Worm (Caenorhabditis elegans) whole organism, L2 larva: ENCODE measurements around the gene spp-4.

Experiments
- C34F6.9 ChIP-seq: fragments of 150-350 bp; optimal IDR thresholded peaks from 2 replicates; lab custom pipeline; 2014; ENCODE audit warnings: missing biosample characterization, missing genetic modification characterization
- F13H6.1 ChIP-seq: sonication (generic microtip); optimal IDR thresholded peaks from 2 replicates; lab custom pipeline; 2016; ENCODE audit warnings: missing genetic modification characterization, missing compliant biosample characterization
- R02D3.7 ChIP-seq: fragments of 150-350 bp; optimal IDR thresholded peaks from 2 replicates; lab custom pipeline; 2014; ENCODE audit warnings: missing biosample characterization, missing genetic modification characterization
- ZK546.5 ChIP-seq: sonication (generic microtip); optimal IDR thresholded peaks from 2 replicates; lab custom pipeline; 2017; ENCODE audit warnings: missing biosample characterization, missing genetic modification characterization
- alr-1 ChIP-seq: fragments of 150-350 bp; optimal IDR thresholded peaks from 2 replicates; lab custom pipeline; 2014; ENCODE audit warnings: missing biosample characterization, missing genetic modification characterization
- aly-2 ChIP-seq: fragments of 150-350 bp; optimal IDR thresholded peaks from 2 replicates; lab custom pipeline; 2014; ENCODE audit warnings: missing biosample characterization, missing genetic modification characterization
- blmp-1 ChIP-seq: sonication (generic microtip); optimal IDR thresholded peaks from 2 replicates; lab custom pipeline; 2017; ENCODE audit warnings: missing genetic modification characterization, mild to moderate bottlenecking, missing compliant biosample characterization, antibody characterized with exemption, moderate library complexity; ENCODE audit not compliant: insufficient read depth
- ceh-82 ChIP-seq: fragments of 150-350 bp; optimal IDR thresholded peaks from 2 replicates; lab custom pipeline; 2014; ENCODE audit warnings: missing biosample characterization, missing genetic modification characterization
- crh-2 ChIP-seq: sonication (generic microtip); optimal IDR thresholded peaks from 2 replicates; lab custom pipeline; 2017; ENCODE audit warnings: missing biosample characterization, missing genetic modification characterization
- dmd-4 ChIP-seq: sonication (generic microtip); optimal IDR thresholded peaks from 2 replicates; lab custom pipeline; 2017; ENCODE audit warnings: missing biosample characterization, missing genetic modification characterization
- egl-27 ChIP-seq: sonication (generic microtip); optimal IDR thresholded peaks from 3 replicates; lab custom pipeline; 2017; ENCODE audit warnings: missing biosample characterization, missing genetic modification reagents, missing genetic modification characterization
- elt-3 ChIP-seq: sonication (generic microtip); optimal IDR thresholded peaks from 2 replicates; lab custom pipeline; 2017; ENCODE audit warnings: missing biosample characterization, missing genetic modification characterization
- fos-1 ChIP-seq: fragments of 150-350 bp; optimal IDR thresholded peaks from 2 replicates; lab custom pipeline; 2014; ENCODE audit warnings: missing biosample characterization, missing genetic modification characterization
- gmeb-1 ChIP-seq: fragments of 150-350 bp; optimal IDR thresholded peaks from 2 replicates; lab custom pipeline; 2014; ENCODE audit warnings: missing biosample characterization, missing genetic modification characterization
- lin-11 ChIP-seq: fragments of 150-350 bp; sonication (generic microtip); optimal IDR thresholded peaks from 2 replicates; lab custom pipeline; 2014; ENCODE audit warnings: missing biosample characterization, missing genetic modification characterization, inconsistent platforms, mixed read lengths
- lin-13 ChIP-seq: fragments of 150-350 bp; optimal IDR thresholded peaks from 2 replicates; lab custom pipeline; 2014; ENCODE audit warnings: missing biosample characterization, missing genetic modification reagents, missing genetic modification characterization
- lsy-2 ChIP-seq, 2 experiments: fragments of 150-350 bp in 1 of 2; sonication (generic microtip) in 1 of 2; optimal IDR thresholded peaks; 2 replicates each; lab custom pipeline; 2014 to 2017; ENCODE audit warnings: missing biosample characterization in 2 of 2, missing genetic modification characterization in 2 of 2
- mab-5 ChIP-seq: fragments of 150-350 bp; optimal IDR thresholded peaks from 2 replicates; lab custom pipeline; 2014; ENCODE audit warnings: missing biosample characterization, missing genetic modification characterization
- nhr-10 ChIP-seq: sonication (generic microtip); optimal IDR thresholded peaks from 2 replicates; lab custom pipeline; 2017; ENCODE audit warnings: missing biosample characterization, missing genetic modification characterization
- nhr-11 ChIP-seq: fragments of 150-350 bp; optimal IDR thresholded peaks from 2 replicates; lab custom pipeline; 2014; ENCODE audit warnings: missing biosample characterization, missing genetic modification characterization
- nhr-12 ChIP-seq: fragments of 150-350 bp; optimal IDR thresholded peaks from 2 replicates; lab custom pipeline; 2014; ENCODE audit warnings: missing biosample characterization, missing genetic modification characterization
- nhr-129 ChIP-seq: fragments of 150-350 bp; optimal IDR thresholded peaks from 2 replicates; lab custom pipeline; 2014; ENCODE audit warnings: missing biosample characterization, missing genetic modification characterization
- nhr-21 ChIP-seq: fragments of 150-350 bp; optimal IDR thresholded peaks from 2 replicates; lab custom pipeline; 2014; ENCODE audit warnings: missing biosample characterization, missing genetic modification characterization
- nhr-23 ChIP-seq: fragments of 150-350 bp; optimal IDR thresholded peaks from 2 replicates; lab custom pipeline; 2014; ENCODE audit warnings: missing biosample characterization, missing genetic modification reagents, missing genetic modification characterization
- nhr-237 ChIP-seq: fragments of 150-350 bp; optimal IDR thresholded peaks from 2 replicates; lab custom pipeline; 2014; ENCODE audit warnings: missing biosample characterization, missing genetic modification characterization
- nhr-25 ChIP-seq: fragments of 150-350 bp; sonication (generic microtip); optimal IDR thresholded peaks from 3 replicates; lab custom pipeline; 2014; ENCODE audit warnings: missing biosample characterization, missing genetic modification characterization
- nhr-6 ChIP-seq: fragments of 150-350 bp; optimal IDR thresholded peaks from 2 replicates; lab custom pipeline; 2014; ENCODE audit warnings: missing biosample characterization, missing genetic modification characterization
- nhr-77 ChIP-seq: fragments of 150-350 bp; optimal IDR thresholded peaks from 2 replicates; lab custom pipeline; 2014; ENCODE audit warnings: missing biosample characterization, missing genetic modification characterization
- peb-1 ChIP-seq: fragments of 150-350 bp; optimal IDR thresholded peaks from 2 replicates; lab custom pipeline; 2014; ENCODE audit warnings: missing biosample characterization, missing genetic modification characterization
- sem-4 ChIP-seq: fragments of 150-350 bp; optimal IDR thresholded peaks from 2 replicates; lab custom pipeline; 2014; ENCODE audit warnings: missing biosample characterization, missing genetic modification reagents, missing genetic modification characterization
- skn-1 ChIP-seq: sonication (generic microtip); optimal IDR thresholded peaks from 2 replicates; lab custom pipeline; 2017; ENCODE audit warnings: missing biosample characterization, missing genetic modification characterization
- sma-3 ChIP-seq: sonication (generic microtip); optimal IDR thresholded peaks from 2 replicates; lab custom pipeline; 2016; ENCODE audit warnings: missing genetic modification reagents, missing genetic modification characterization, missing compliant biosample characterization
- sma-9 ChIP-seq, 2 experiments: fragments of 150-350 bp in 1 of 2; sonication (generic microtip) in 1 of 2; optimal IDR thresholded peaks; 2 replicates each; lab custom pipeline; 2014 to 2016; ENCODE audit warnings: missing genetic modification characterization in 2 of 2, mild to moderate bottlenecking in 1 of 2, missing biosample characterization in 1 of 2, missing compliant biosample characterization in 1 of 2, missing genetic modification reagents in 1 of 2, moderate library complexity in 1 of 2
- snpc-4 ChIP-seq: fragments of 150-350 bp; optimal IDR thresholded peaks from 2 replicates; lab custom pipeline; 2014; ENCODE audit warnings: missing biosample characterization, missing genetic modification characterization
- unc-55 ChIP-seq: fragments of 150-350 bp; sonication (generic microtip); optimal IDR thresholded peaks from 3 replicates; lab custom pipeline; 2014; ENCODE audit warnings: missing biosample characterization, missing genetic modification reagents, missing genetic modification characterization
- zag-1 ChIP-seq: fragments of 150-350 bp; optimal IDR thresholded peaks from 2 replicates; lab custom pipeline; 2014; ENCODE audit warnings: missing biosample characterization, missing genetic modification characterization
- ztf-1 ChIP-seq: fragments of 200-800 bp; sonication (Bioruptor generic); conservative IDR thresholded peaks from 2 replicates; pipeline ENCODE4 v1.3.6; 2022; ENCODE audit warnings: missing genetic modification characterization, missing compliant biosample characterization
- ztf-11 ChIP-seq: sonication (generic microtip); optimal IDR thresholded peaks from 2 replicates; lab custom pipeline; 2017; ENCODE audit warnings: missing biosample characterization, missing genetic modification characterization
- ztf-4 ChIP-seq: fragments of 150-350 bp; optimal IDR thresholded peaks from 2 replicates; lab custom pipeline; 2014; ENCODE audit warnings: missing biosample characterization, missing genetic modification characterization

spp-4 gene

ce11 chrX:7326967-7327651 lies 8.6 kb upstream of the spp-4 start, which contains the start of gene sng-1 (continued):
- TF ChIP-seq aly-2 (no peak), sem-4 (no peak), mab-5 (no peak), nhr-25 (tag; lab: Kevin White, UChicago) (no peak), nhr-23 (tag; lab: Kevin White, UChicago) (no peak), nhr-6 (tag; lab: Kevin White, UChicago) (no peak), elt-3 (no peak), R02D3.7 (tag; lab: Kevin White, UChicago) (no peak), alr-1 (tag; lab: Kevin White, UChicago) (no peak)

ce11 chrX:7323604-7324003 lies 5.0 kb upstream of the spp-4 start:
- TF ChIP-seq lsy-2 (tag; optimal IDR thresholded peaks at IDR 0.05; lab: Kevin White, UChicago): peak in 1 of 2 experiments; percentile 30
- TF ChIP-seq sma-9 (GFP tag; optimal IDR thresholded peaks at IDR 0.05; lab: Kevin White, UChicago): peak; percentile 62
- no peak for TF ChIP-seq sma-9 (tag; optimal IDR thresholded peaks at IDR 0.05; lab: Kevin White, UChicago)
- no peak for TF ChIP-seq peb-1 (tag; lab: Kevin White, UChicago)
- peak; percentile 53 for TF ChIP-seq nhr-21
- peak; percentile 23 for TF ChIP-seq crh-2 (tag; lab: Kevin White, UChicago)
- peak; percentile 52 for TF ChIP-seq sma-3 (GFP tag; lab: Kevin White, UChicago)
- no peak for TF ChIP-seq C34F6.9 (tag; lab: Kevin White, UChicago)
- peak; percentile 24 for TF ChIP-seq nhr-129
- no peak for TF ChIP-seq ZK546.5
- TF ChIP-seq nhr-10 (tag; lab: Kevin White, UChicago): peak; percentile 34
- no peak for TF ChIP-seq alr-1 (tag; lab: Kevin White, UChicago)
- TF ChIP-seq F13H6.1: peak; percentile 39
- TF ChIP-seq ztf-1 (GFP tag; lab: Robert Waterston, UW): no peak
- no peak for TF ChIP-seq dmd-4 (tag; lab: Kevin White, UChicago)
- peak; percentile 25 for TF ChIP-seq fos-1 (tag; lab: Kevin White, UChicago)
- no peak for TF ChIP-seq aly-2
- no peak for TF ChIP-seq skn-1
- no peak for TF ChIP-seq ztf-11
- TF ChIP-seq blmp-1: no peak

- TF ChIP-seq snpc-4 (tag; lab: Kevin White, UChicago) (no peak), ztf-11 (no peak), zag-1 (tag; lab: Kevin White, UChicago) (no peak)
- TF ChIP-seq, all 48 proteins: peak for 0
These were observed 3.8 kb upstream of the spp-4 start, which contains the start of gene T08A9.13 for ce11 chrX:7322323-7322722. T08A9.13 (minus strand) TSS chrX:7322423.

ce11 chrX:7320115-7320711 lies 1.7 kb upstream of the spp-4 start, which contains the start of gene spp-5:
spp-5 (minus strand) TSS chrX:7320354.
- peak; percentile 37 for TF ChIP-seq sma-9 (GFP tag; optimal IDR thresholded peaks at IDR 0.05; lab: Kevin White, UChicago)
- TF ChIP-seq sma-9 (tag; optimal IDR thresholded peaks at IDR 0.05; lab: Kevin White, UChicago): no peak
- peak in 1 of 2 experiments; percentile 1 for TF ChIP-seq lsy-2 (tag; optimal IDR thresholded peaks at IDR 0.05; lab: Kevin White, UChicago)
- TF ChIP-seq gmeb-1 (tag; lab: Kevin White, UChicago): peak; percentile 54
- no peak for TF ChIP-seq C34F6.9 (tag; lab: Kevin White, UChicago)
- TF ChIP-seq nhr-12: no peak
- TF ChIP-seq fos-1 (tag; lab: Kevin White, UChicago): peak; percentile 71
- peak; percentile 65 for TF ChIP-seq F13H6.1
- TF ChIP-seq nhr-129: peak; percentile 20
- TF ChIP-seq ztf-1 (GFP tag; lab: Robert Waterston, UW): no peak
- TF ChIP-seq crh-2 (tag; lab: Kevin White, UChicago): peak; percentile 67
- TF ChIP-seq, all 48 proteins: peak for 7

ce11 chrX:7316485-7317391 lies 1.8 kb downstream of the spp-4 start, which contains the start of the genes spp-2 and spp-6:
spp-2 (minus strand) TSS chrX:7316818.
spp-6 (plus strand) TSS chrX:7317341.
- peak; percentile 2 for TF ChIP-seq sma-9 (GFP tag; optimal IDR thresholded peaks at IDR 0.05; lab: Kevin White, UChicago)
- no peak for TF ChIP-seq sma-9 (tag; optimal IDR thresholded peaks at IDR 0.05; lab: Kevin White, UChicago)
- TF ChIP-seq unc-55 (GFP tag; lab: Kevin White, UChicago): no peak
- TF ChIP-seq blmp-1: no peak
- peak; percentile 22 for TF ChIP-seq crh-2 (tag; lab: Kevin White, UChicago)
- no peak for TF ChIP-seq ztf-11
- TF ChIP-seq R02D3.7 (tag; lab: Kevin White, UChicago): no peak
- no peak for TF ChIP-seq lin-11
- no peak for TF ChIP-seq nhr-11 (tag; lab: Kevin White, UChicago)
- TF ChIP-seq egl-27 (tag; lab: Kevin White, UChicago): no peak
- TF ChIP-seq nhr-237: no peak
- TF ChIP-seq nhr-10 (tag; lab: Kevin White, UChicago): no peak
- no peak for TF ChIP-seq nhr-129
- TF ChIP-seq C34F6.9 (tag; lab: Kevin White, UChicago): no peak
- TF ChIP-seq lsy-2 (tag; optimal IDR thresholded peaks at IDR 0.05; lab: Kevin White, UChicago): no peak
- TF ChIP-seq nhr-77 (tag; lab: Kevin White, UChicago): no peak
- TF ChIP-seq ztf-4 (tag; lab: Kevin White, UChicago): no peak
- no peak for TF ChIP-seq ztf-1 (GFP tag; lab: Robert Waterston, UW)
- TF ChIP-seq nhr-12: no peak
- no peak for TF ChIP-seq peb-1 (tag; lab: Kevin White, UChicago)
- no peak for TF ChIP-seq ceh-82 (tag; lab: Kevin White, UChicago)
- no peak for TF ChIP-seq snpc-4 (tag; lab: Kevin White, UChicago)
- no peak for TF ChIP-seq lin-13 (GFP tag; lab: Kevin White, UChicago)
